Worm (Caenorhabditis elegans): ENCODE data around the gene Y48E1B.17.
A peak's percentile ranks its signal among the peaks of the same experiment; 100 is the strongest.

Gene Y48E1B.17

DNA sequence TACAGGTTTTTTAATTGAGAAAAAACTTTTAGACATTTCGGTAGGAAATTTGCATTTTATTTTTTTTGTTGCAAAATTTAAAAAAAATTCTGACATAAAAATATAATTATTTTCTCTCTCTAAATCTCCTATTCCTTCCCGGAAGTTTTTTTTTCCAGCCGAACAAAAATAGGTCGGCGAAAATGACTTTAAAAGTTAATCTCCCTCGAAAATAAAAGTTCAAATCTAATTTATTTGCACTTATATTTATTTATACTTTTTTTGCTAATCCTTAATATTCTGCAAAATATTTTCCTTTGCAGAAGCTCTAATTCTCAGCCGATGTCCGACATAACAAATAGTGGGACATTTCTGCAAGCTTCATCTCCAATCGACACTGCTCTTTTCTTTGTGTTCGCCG lies 39.3 kb downstream of the Y48E1B.17 start, which contains the start of gene F45H10.5:
Gene F45H10.5, plus strand, starts transcription at position 301 of the 400 bp plus-strand sequence.
- TF ChIP-seq dpl-1 (GFP tag; optimal IDR thresholded peaks at IDR 0.05) = no peak
- no peak for TF ChIP-seq lsy-2 (tag; optimal IDR thresholded peaks at IDR 0.05)
- TF ChIP-seq tra-1 (GFP tag; IDR thresholded peaks at IDR 0.05) = no peak
- TF ChIP-seq unc-62 (GFP tag; optimal IDR thresholded peaks at IDR 0.05 in 1 of 2) = peak in 1 of 2 experiments; percentile 5
- no peak for TF ChIP-seq unc-62 (tag; optimal IDR thresholded peaks at IDR 0.05)
- TF ChIP-seq sdz-12 (GFP tag; optimal IDR thresholded peaks at IDR 0.05) = no peak
- TF ChIP-seq hlh-11 (tag; optimal IDR thresholded peaks at IDR 0.05) = no peak

- no peak for TF ChIP-seq T26A8.4 (GFP tag; IDR thresholded peaks at IDR 0.05)
- peak; percentile 76 for TF ChIP-seq aha-1 (tag)
- TF ChIP-seq snpc-1.2 (GFP tag; IDR thresholded peaks at IDR 0.05) = no peak
- TF ChIP-seq unc-62 (GFP tag; optimal IDR thresholded peaks at IDR 0.05 in 1 of 2) = peak in 1 of 2 experiments; percentile 21
- no peak for TF ChIP-seq unc-62 (tag; optimal IDR thresholded peaks at IDR 0.05)
- no peak for TF ChIP-seq mep-1 (tag; optimal IDR thresholded peaks at IDR 0.05)
These were observed 40.3 kb downstream of the Y48E1B.17 start for ce11 chrII:13500582-13500981.

DNA sequence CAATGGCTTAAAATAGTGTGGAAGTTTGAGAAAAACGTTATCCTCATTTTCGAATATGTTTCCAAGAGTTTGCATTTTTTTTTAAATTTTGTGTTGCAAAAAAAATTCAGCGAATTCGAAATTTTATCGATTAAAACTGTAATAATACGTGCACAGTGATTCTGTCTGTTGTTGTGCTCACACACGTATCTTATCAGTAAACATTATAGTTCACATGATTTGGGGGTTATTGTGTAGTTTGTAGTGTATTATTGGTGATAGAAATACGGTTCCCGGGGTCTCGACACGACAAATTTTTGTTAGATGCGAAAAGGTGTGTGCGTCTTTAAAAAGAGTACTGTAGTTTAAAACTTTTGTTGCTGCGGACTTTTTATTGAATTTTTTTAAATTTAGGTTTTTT lies 45.2 kb downstream of the Y48E1B.17 start, which contains the start of gene drr-1:
Gene drr-1, minus strand, starts transcription at position 183 of the 400 bp plus-strand sequence.
- TF ChIP-seq nhr-77 (tag; optimal IDR thresholded peaks at IDR 0.05) (peak; percentile 38), aha-1 (tag) (peak; percentile 45), hlh-11 (tag; optimal IDR thresholded peaks at IDR 0.05) (peak; percentile 33), lsy-2 (tag; optimal IDR thresholded peaks at IDR 0.05) (peak in 1 of 2 experiments; percentile 4), dve-1 (tag; optimal IDR thresholded peaks at IDR 0.05; ENCODE audit: insufficient read depth) (peak; percentile 44), egl-27 (tag; optimal IDR thresholded peaks at IDR 0.05) (no peak), daf-16 (GFP tag; optimal IDR thresholded peaks at IDR 0.05) (no peak), daf-16 (tag; optimal IDR thresholded peaks at IDR 0.05) (peak; percentile 87), nhr-28 (tag; optimal IDR thresholded peaks at IDR 0.05) (peak; percentile 97), mes-2 (tag; optimal IDR thresholded peaks at IDR 0.05; ENCODE audit: poor library complexity, severe bottlenecking) (no peak), tag-97 (GFP tag; IDR thresholded peaks at IDR 0.05) (no peak)

DNA sequence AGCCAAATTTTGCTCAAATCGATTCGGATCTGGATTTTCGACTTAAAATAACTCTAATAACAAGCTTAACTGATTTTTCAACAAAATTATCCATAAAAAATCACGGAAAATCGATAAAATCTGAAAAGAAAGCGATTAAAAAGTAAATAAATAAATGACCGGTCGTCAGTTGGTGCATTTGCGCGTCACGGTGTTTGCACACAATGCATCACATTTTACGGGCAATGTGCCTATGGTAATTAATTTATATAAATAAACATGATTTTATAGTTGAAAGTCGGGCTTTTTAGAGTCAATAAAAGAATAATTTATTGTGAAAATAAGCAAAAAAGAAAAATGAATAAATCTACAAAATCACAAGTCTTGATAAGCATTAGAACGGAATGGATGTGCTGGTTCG lies 46.1 kb downstream of the Y48E1B.17 start:
- peak; percentile 20; the same call in 1 of the 2 replicates for TF ChIP-seq pha-4 (GFP tag; IDR thresholded peaks at IDR 0.05)
- TF ChIP-seq pha-4 (tag; optimal IDR thresholded peaks at IDR 0.05) = peak; percentile 49
- TF ChIP-seq ztf-7 (tag; optimal IDR thresholded peaks at IDR 0.05) = peak; percentile 17
- peak; percentile 14; the same call in 1 of the 2 replicates for TF ChIP-seq php-3 (GFP tag; IDR thresholded peaks at IDR 0.05)
- no peak for TF ChIP-seq gei-8 (GFP tag; optimal IDR thresholded peaks at IDR 0.05)
- TF ChIP-seq dmd-6 (GFP tag; IDR thresholded peaks at IDR 0.05) = no peak
- peak; percentile 46 for TF ChIP-seq nhr-77 (tag; optimal IDR thresholded peaks at IDR 0.05)
- 0 out of 2 replicates have a peak, but pooled peaks have one; percentile 10 for TF ChIP-seq ceh-20 (GFP tag; IDR thresholded peaks at IDR 0.05)
- TF ChIP-seq F49E8.2 (tag; optimal IDR thresholded peaks at IDR 0.05; ENCODE audit: borderline replicate concordance) = no peak
- TF ChIP-seq lin-38 (GFP tag; IDR thresholded peaks at IDR 0.05) = peak; percentile 51
- TF ChIP-seq hlh-30 (tag; optimal IDR thresholded peaks at IDR 0.05; ENCODE audit: insufficient read depth) = peak; percentile 22
- peak; percentile 29 for TF ChIP-seq rbr-2 (tag; optimal IDR thresholded peaks at IDR 0.05)
- no peak for TF ChIP-seq fkh-10 (GFP tag; optimal IDR thresholded peaks at IDR 0.05)
- TF ChIP-seq daf-19 (GFP tag; conservative IDR thresholded peaks at IDR 0.05) = no peak
- TF ChIP-seq nhr-28 (tag; optimal IDR thresholded peaks at IDR 0.05) = peak; percentile 26
- TF ChIP-seq nhr-48 (tag; optimal IDR thresholded peaks at IDR 0.05) = no peak
- TF ChIP-seq dve-1 (tag; optimal IDR thresholded peaks at IDR 0.05; ENCODE audit: insufficient read depth) = peak; percentile 62
- no peak for TF ChIP-seq nhr-237 (tag; optimal IDR thresholded peaks at IDR 0.05)
- TF ChIP-seq lsy-2 (tag; optimal IDR thresholded peaks at IDR 0.05) = peak in 1 of 2 experiments; percentile 72
- no peak for TF ChIP-seq egl-27 (tag; optimal IDR thresholded peaks at IDR 0.05)
- TF ChIP-seq mes-2 (tag; optimal IDR thresholded peaks at IDR 0.05; ENCODE audit: poor library complexity, severe bottlenecking) = peak; percentile 71
- TF ChIP-seq lin-1 (GFP tag; IDR thresholded peaks at IDR 0.05) = no peak
- TF ChIP-seq tag-97 (GFP tag; IDR thresholded peaks at IDR 0.05) = no peak
- TF ChIP-seq F26F4.8 (GFP tag; conservative IDR thresholded peaks at IDR 0.05) = no peak
- TF ChIP-seq ceh-32 (tag; optimal IDR thresholded peaks at IDR 0.05; ENCODE audit: poor library complexity) = no peak
- no peak for TF ChIP-seq aha-1 (tag)
- peak; percentile 22 for TF ChIP-seq mep-1 (tag; optimal IDR thresholded peaks at IDR 0.05)
- TF ChIP-seq zip-11 (GFP tag; IDR thresholded peaks at IDR 0.05) = no peak
- peak; percentile 34 for TF ChIP-seq dpl-1 (GFP tag; optimal IDR thresholded peaks at IDR 0.05)
- no peak for TF ChIP-seq zfp-2 (tag; optimal IDR thresholded peaks at IDR 0.05)
- TF ChIP-seq daf-16 (GFP tag; optimal IDR thresholded peaks at IDR 0.05) = no peak
- TF ChIP-seq daf-16 (tag; optimal IDR thresholded peaks at IDR 0.05) = peak; percentile 83
- no peak for TF ChIP-seq snpc-4 (tag; optimal IDR thresholded peaks at IDR 0.05)
- TF ChIP-seq lin-13 (GFP tag; optimal IDR thresholded peaks at IDR 0.05) = no peak

Measured in whole organism, L4 larva.